Worm (Caenorhabditis elegans) whole organism, young adult: ENCODE data around the gene srb-13.
"Not testable (repeated sequence)": the region's sequence is repeated elsewhere in the genome, so short reads cannot be mapped to it uniquely, and the experiment has no call there.

Experiments used
- B0261.1 ChIP-seq: sonication (generic microtip); optimal IDR thresholded peaks from 2 replicates; lab custom pipeline; 2016; ENCODE audit warnings: mild to moderate bottlenecking, missing genetic modification characterization, moderate library complexity, missing compliant biosample characterization
- F55B11.4 ChIP-seq: sonication (generic microtip); optimal IDR thresholded peaks from 2 replicates; lab custom pipeline; 2016; ENCODE audit warnings: missing compliant biosample characterization, missing genetic modification characterization, borderline replicate concordance; ENCODE audit not compliant: insufficient read depth
- Y53G8AR.9 ChIP-seq: fragments of 200-800 bp; sonication (Bioruptor generic); conservative IDR thresholded peaks from 2 replicates; pipeline ENCODE4 v1.3.6; 2022; ENCODE audit warnings: missing genetic modification reagents, missing genetic modification characterization, missing compliant biosample characterization
- Y67H2A.10 ChIP-seq: fragments of 200-800 bp; sonication (Bioruptor generic); conservative IDR thresholded peaks from 2 replicates; pipeline ENCODE4 v1.3.6; 2022; ENCODE audit warnings: missing genetic modification reagents, missing genetic modification characterization, missing compliant biosample characterization
- ama-1 ChIP-seq, 3 experiments: fragments of 150-350 bp in 1 of 3; sonication (generic microtip) in 2 of 3; optimal IDR thresholded peaks; 2 replicates each; lab custom pipeline; 2014 to 2018; ENCODE audit warnings: missing biosample characterization in 2 of 3, missing genetic modification characterization in 2 of 3, missing genetic modification reagents in 2 of 3
- attf-3 ChIP-seq: fragments of 200-800 bp; sonication (Bioruptor generic); conservative IDR thresholded peaks from 2 replicates; pipeline ENCODE4 v1.3.6; 2022; ENCODE audit warnings: missing genetic modification reagents, missing genetic modification characterization, missing compliant biosample characterization
- ccch-3 ChIP-seq: fragments of 200-800 bp; sonication (Bioruptor generic); optimal IDR thresholded peaks from 2 replicates; lab custom pipeline; 2018; ENCODE audit warnings: mild to moderate bottlenecking, missing genetic modification characterization, missing compliant biosample characterization
- ceh-40 ChIP-seq: fragments of 200-800 bp; sonication (Bioruptor generic); IDR thresholded peaks from 2 replicates; pipeline ENCODE4 v1.3.6; 2022; ENCODE audit warnings: missing genetic modification characterization, missing compliant biosample characterization
- ceh-58 ChIP-seq: fragments of 200-800 bp; sonication (Bioruptor generic); IDR thresholded peaks from 2 replicates; pipeline ENCODE4 v1.3.6; 2022; ENCODE audit warnings: missing genetic modification characterization, missing compliant biosample characterization
- efl-1 ChIP-seq: fragments of 150-350 bp; optimal IDR thresholded peaks from 2 replicates; lab custom pipeline; 2014; ENCODE audit warnings: missing biosample characterization, missing genetic modification reagents, missing genetic modification characterization
- fkh-3 ChIP-seq: sonication (generic microtip); optimal IDR thresholded peaks from 2 replicates; lab custom pipeline; 2016; ENCODE audit warnings: mild to moderate bottlenecking, missing genetic modification characterization, missing compliant biosample characterization
- him-1 ChIP-seq: sonication (generic microtip); optimal IDR thresholded peaks from 2 replicates; lab custom pipeline; 2016; ENCODE audit warnings: missing genotype, missing genetic modification reagents, missing genetic modification characterization, missing compliant biosample characterization
- hlh-26 ChIP-seq: fragments of 200-800 bp; sonication (Bioruptor generic); conservative IDR thresholded peaks from 2 replicates; pipeline ENCODE4 v1.3.6; 2022; ENCODE audit warnings: missing genetic modification reagents, missing genetic modification characterization, missing compliant biosample characterization
- hmg-20 ChIP-seq: fragments of 200-800 bp; sonication (Bioruptor generic); IDR thresholded peaks from 2 replicates; pipeline ENCODE4 v1.3.6; 2022; ENCODE audit warnings: missing genetic modification reagents, missing genetic modification characterization, missing compliant biosample characterization
- hsf-1 ChIP-seq: fragments of 200-800 bp; sonication (Bioruptor generic); IDR thresholded peaks from 2 replicates; pipeline ENCODE4 v1.3.6; 2022; ENCODE audit warnings: missing genetic modification reagents, missing genetic modification characterization, missing compliant biosample characterization
- let-526 ChIP-seq: fragments of 200-800 bp; sonication (Bioruptor generic); IDR thresholded peaks from 2 replicates; pipeline ENCODE4 v1.3.6; 2022; ENCODE audit warnings: missing genetic modification reagents, missing genetic modification characterization, missing compliant biosample characterization
- lsy-27 ChIP-seq: sonication (generic microtip); optimal IDR thresholded peaks from 2 replicates; lab custom pipeline; 2017; ENCODE audit warnings: missing genetic modification characterization, mild to moderate bottlenecking, missing compliant biosample characterization, antibody characterized with exemption, missing genotype, borderline replicate concordance; ENCODE audit not compliant: insufficient read depth
- madf-3 ChIP-seq: fragments of 200-800 bp; sonication (Bioruptor generic); IDR thresholded peaks from 2 replicates; pipeline ENCODE4 v1.3.6; 2022; ENCODE audit warnings: missing genetic modification reagents, missing genetic modification characterization, missing compliant biosample characterization
- nfya-2 ChIP-seq: fragments of 200-800 bp; sonication (Bioruptor generic); IDR thresholded peaks from 2 replicates; pipeline ENCODE4 v1.3.6; 2022; ENCODE audit warnings: missing genetic modification reagents, missing genetic modification characterization, missing compliant biosample characterization
- rec-8 ChIP-seq, 2 experiments: sonication (generic microtip); optimal IDR thresholded peaks; 2 replicates each; lab custom pipeline; 2016; ENCODE audit warnings: mild to moderate bottlenecking in 2 of 2, missing genetic modification characterization in 2 of 2, missing genetic modification reagents in 2 of 2, missing genotype in 2 of 2, missing biosample characterization in 1 of 2, missing compliant biosample characterization in 1 of 2, moderate library complexity in 1 of 2
- repo-1 ChIP-seq: sonication (generic microtip); optimal IDR thresholded peaks from 2 replicates; lab custom pipeline; 2017; ENCODE audit warnings: mild to moderate bottlenecking, missing genetic modification characterization, missing compliant biosample characterization
- rpc-1 ChIP-seq, 2 experiments: fragments of 150-350 bp in 1 of 2; sonication (generic microtip) in 1 of 2; optimal IDR thresholded peaks; 2 replicates each; lab custom pipeline; 2014 to 2018; ENCODE audit warnings: missing biosample characterization in 1 of 2, missing genetic modification characterization in 1 of 2, missing genetic modification reagents in 1 of 2, missing genotype in 1 of 2
- sdz-38 ChIP-seq: sonication (generic microtip); optimal IDR thresholded peaks from 2 replicates; lab custom pipeline; 2016; ENCODE audit warnings: missing genotype, missing genetic modification characterization, missing compliant biosample characterization
- sea-2 ChIP-seq: fragments of 200-800 bp; sonication (Bioruptor generic); IDR thresholded peaks from 2 replicates; pipeline ENCODE4 v1.3.6; 2022; ENCODE audit warnings: missing genetic modification characterization, missing compliant biosample characterization
- snpc-1.1 ChIP-seq: sonication (generic microtip); optimal IDR thresholded peaks from 2 replicates; lab custom pipeline; 2017; ENCODE audit warnings: missing genetic modification characterization, mild to moderate bottlenecking, missing compliant biosample characterization, antibody characterized with exemption, moderate library complexity, missing genotype, missing genetic modification reagents; ENCODE audit not compliant: insufficient read depth
- somi-1 ChIP-seq: fragments of 200-800 bp; sonication (Bioruptor generic); optimal IDR thresholded peaks from 2 replicates; lab custom pipeline; 2018; ENCODE audit warnings: mild to moderate bottlenecking, missing genetic modification characterization, missing compliant biosample characterization
- tbx-9 ChIP-seq: sonication (generic microtip); optimal IDR thresholded peaks from 2 replicates; lab custom pipeline; 2016; ENCODE audit warnings: borderline replicate concordance, missing genetic modification characterization, inconsistent platforms, missing compliant biosample characterization
- unc-130 ChIP-seq: sonication (generic microtip); optimal IDR thresholded peaks from 2 replicates; lab custom pipeline; 2016; ENCODE audit warnings: missing genetic modification reagents, missing genetic modification characterization, missing compliant biosample characterization
- ztf-22 ChIP-seq: fragments of 200-800 bp; sonication (Bioruptor generic); optimal IDR thresholded peaks from 2 replicates; lab custom pipeline; 2018; ENCODE audit warnings: mild to moderate bottlenecking, missing genetic modification characterization, moderate library complexity, missing compliant biosample characterization
- ztf-25 ChIP-seq: fragments of 200-800 bp; sonication (Bioruptor generic); IDR thresholded peaks from 2 replicates; pipeline ENCODE4 v1.3.6; 2022; ENCODE audit warnings: missing genetic modification reagents, missing genetic modification characterization, missing compliant biosample characterization
- ztf-6 ChIP-seq: fragments of 200-800 bp; sonication (Bioruptor generic); IDR thresholded peaks from 2 replicates; pipeline ENCODE4 v1.3.6; 2022; ENCODE audit warnings: missing genetic modification reagents, missing genetic modification characterization, missing compliant biosample characterization

The srb-13 gene

ce11 chrII:5130081-5130480 lies 27.3 kb downstream of the srb-13 start, which contains the start of gene lgc-56:
Gene lgc-56 (plus strand): TSS chrII:5130381.
- TF ChIP-seq rec-8 (tag; optimal IDR thresholded peaks at IDR 0.05; lab: Kevin White, UChicago), result no peak
- no peak for TF ChIP-seq Y67H2A.10
- no peak for TF ChIP-seq rpc-1 (optimal IDR thresholded peaks at IDR 0.05; lab: Kevin White, UChicago)
- no peak for TF ChIP-seq rpc-1 (tag; optimal IDR thresholded peaks at IDR 0.05; lab: Kevin White, UChicago)
- no peak for TF ChIP-seq repo-1
- no peak for TF ChIP-seq unc-130 (GFP tag; lab: Kevin White, UChicago)
- no peak for TF ChIP-seq somi-1 (GFP tag; lab: Kevin White, UChicago)
- no peak for TF ChIP-seq B0261.1 (tag; lab: Kevin White, UChicago)
- TF ChIP-seq hlh-26 (GFP tag; lab: Robert Waterston, UW), result no peak
- no peak for TF ChIP-seq ztf-6 (GFP tag; lab: Robert Waterston, UW)
- TF ChIP-seq efl-1 (GFP tag; lab: Kevin White, UChicago), result no peak
- no peak for TF ChIP-seq ceh-58 (GFP tag; lab: Robert Waterston, UW)
- no peak for TF ChIP-seq hsf-1 (GFP tag; lab: Robert Waterston, UW)
- no peak for TF ChIP-seq sea-2 (GFP tag; lab: Robert Waterston, UW)
- TF ChIP-seq, all 124 proteins: peak for 0

DNA sequence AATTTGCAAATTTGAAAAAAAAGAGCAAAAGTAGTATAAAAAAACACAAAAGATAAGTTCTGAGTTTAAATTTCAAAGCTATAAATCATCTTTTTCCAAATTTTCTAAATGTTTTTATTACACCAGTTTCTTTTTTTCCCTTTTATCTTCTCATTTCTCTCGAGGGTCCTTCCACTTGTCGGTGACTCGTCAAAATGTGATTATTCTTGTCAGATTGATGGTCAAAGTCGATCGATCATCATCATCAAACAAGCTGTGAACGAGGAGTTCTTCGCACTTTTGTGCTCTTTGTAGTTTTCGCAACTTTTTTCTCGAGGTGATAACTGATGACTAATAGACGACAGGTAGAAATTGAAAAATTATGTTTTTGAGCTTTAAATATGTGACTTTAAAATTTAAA lies 36.8 kb downstream of the srb-13 start:
- TF ChIP-seq ztf-25 (GFP tag; lab: Robert Waterston, UW) (no peak), sdz-38 (no peak), ceh-40 (GFP tag; lab: Robert Waterston, UW) (no peak), Y53G8AR.9 (GFP tag; lab: Robert Waterston, UW) (no peak), F55B11.4 (tag; lab: Kevin White, UChicago) (no peak), tbx-9 (tag; lab: Kevin White, UChicago) (no peak)

DNA sequence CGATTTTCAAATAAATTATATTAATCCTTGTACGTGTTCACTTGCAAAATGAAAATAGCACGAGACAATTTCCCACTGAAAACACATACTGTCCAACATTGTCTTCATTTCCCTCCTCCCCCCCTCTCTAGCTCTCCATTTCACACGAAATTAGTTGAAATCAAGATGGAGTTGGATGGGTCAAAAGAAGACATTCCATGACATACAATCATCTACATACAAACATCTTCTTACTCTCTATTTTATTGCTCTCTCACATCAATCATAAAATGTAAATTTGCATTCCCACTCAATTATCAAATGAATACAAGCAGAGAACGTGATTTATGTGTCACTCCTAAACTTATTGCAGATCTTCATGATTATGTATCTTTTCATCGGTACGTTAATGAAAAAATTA lies 41.7 kb downstream of the srb-13 start, which contains the start of gene srsy-1:
srsy-1 (plus strand) TSS at position 301 of the 400 bp plus-strand sequence.
- TF ChIP-seq sdz-38 (no peak), ccch-3 (GFP tag; lab: Kevin White, UChicago) (no peak), hsf-1 (GFP tag; lab: Robert Waterston, UW) (no peak), madf-3 (GFP tag; lab: Robert Waterston, UW) (no peak), hmg-20 (no peak), nfya-2 (GFP tag; lab: Robert Waterston, UW) (no peak), attf-3 (no peak), ama-1 (optimal IDR thresholded peaks at IDR 0.05; lab: Kevin White, UChicago) (no peak), ama-1 (GFP tag; optimal IDR thresholded peaks at IDR 0.05; lab: Kevin White, UChicago) (no peak), let-526 (GFP tag; lab: Robert Waterston, UW) (no peak)

ce11 chrII:5115235-5115634 lies 42.2 kb downstream of the srb-13 start, which contains the start of gene msp-74:
Gene msp-74 (minus strand): TSS chrII:5115335.
- not testable (repeated sequence) for TF ChIP-seq him-1 (tag; lab: Kevin White, UChicago); lsy-27; repo-1
- TF ChIP-seq, all 124 proteins: peak for 0; not testable (repeated sequence) for 124

DNA sequence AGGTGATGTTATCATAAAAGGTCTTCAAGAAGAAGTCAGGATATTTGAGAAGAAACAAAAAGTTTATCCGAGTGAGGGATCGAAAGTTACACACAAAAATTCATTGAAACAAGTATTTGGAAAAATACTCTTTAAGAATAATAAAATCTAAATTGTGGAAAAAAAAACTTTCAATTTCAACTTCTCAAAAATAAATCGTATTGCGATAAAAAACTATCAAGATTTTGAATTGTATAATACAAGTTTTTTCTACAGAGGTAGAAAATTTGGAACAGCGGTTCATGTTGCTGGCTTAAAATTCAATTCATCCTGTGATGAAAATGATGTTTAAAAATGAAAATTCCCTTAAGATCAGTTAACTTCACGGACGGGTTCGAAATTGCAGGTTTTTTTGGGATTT lies 45.3 kb downstream of the srb-13 start, which contains the start of gene F09C12.8:
F09C12.8 (plus strand) TSS at position 301 of the 400 bp plus-strand sequence.
- no peak for TF ChIP-seq fkh-3 (tag; lab: Kevin White, UChicago)
- no peak for TF ChIP-seq snpc-1.1 (tag; lab: Kevin White, UChicago)
- TF ChIP-seq hsf-1 (GFP tag; lab: Robert Waterston, UW), result no peak
- TF ChIP-seq ztf-22 (GFP tag; lab: Kevin White, UChicago), result no peak
- TF ChIP-seq madf-3 (GFP tag; lab: Robert Waterston, UW), result no peak
- TF ChIP-seq sdz-38, result no peak
